Worm (Caenorhabditis elegans): ENCODE data around the gene K05G3.2.

K05G3.2 gene

DNA sequence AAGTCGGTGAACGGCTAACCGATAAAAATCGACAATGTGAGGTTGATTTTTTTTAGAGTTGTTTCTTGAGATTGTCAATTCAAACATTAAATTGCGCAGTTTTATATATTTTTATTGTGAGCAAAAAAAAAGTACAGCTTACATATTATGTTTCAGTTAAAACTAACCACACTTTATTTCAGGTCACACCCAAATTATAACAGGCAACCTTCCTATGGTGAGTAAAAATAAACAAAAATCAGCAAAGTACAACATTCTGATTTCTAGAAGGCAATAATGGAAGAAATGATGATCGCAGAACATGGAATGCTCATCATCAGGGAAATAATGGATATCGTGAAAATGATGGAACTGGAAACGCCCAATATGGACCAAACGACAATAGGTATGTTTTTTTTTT is at the start of gene K05G3.2:
TSS of gene K05G3.2 (plus strand) at position 301 of the 400 bp plus-strand sequence.
- TF ChIP-seq fkh-6 (tag; optimal IDR thresholded peaks at IDR 0.05) (no peak), madf-2 (tag; optimal IDR thresholded peaks at IDR 0.05) (no peak), ceh-30 (tag; optimal IDR thresholded peaks at IDR 0.05) (no peak), fkh-10 (GFP tag; optimal IDR thresholded peaks at IDR 0.05) (no peak), ama-1 (optimal IDR thresholded peaks at IDR 0.05) (no peak), K09A11.1 (tag; optimal IDR thresholded peaks at IDR 0.05; ENCODE audit: insufficient read depth) (no peak), zip-5 (tag; optimal IDR thresholded peaks at IDR 0.05) (no peak), lin-11 (tag; optimal IDR thresholded peaks at IDR 0.05) (no peak), nhr-11 (tag; optimal IDR thresholded peaks at IDR 0.05) (no peak), hlh-30 (tag; optimal IDR thresholded peaks at IDR 0.05; ENCODE audit: insufficient read depth) (no peak), T23F11.4 (GFP tag; optimal IDR thresholded peaks at IDR 0.05) (no peak), ref-2 (tag; optimal IDR thresholded peaks at IDR 0.05) (no peak), pag-3 (tag; optimal IDR thresholded peaks at IDR 0.05; ENCODE audit: borderline replicate concordance) (no peak), ceh-19 (GFP tag; optimal IDR thresholded peaks at IDR 0.05) (no peak), K02D7.2 (tag; optimal IDR thresholded peaks at IDR 0.05) (no peak), F13H6.1 (tag; optimal IDR thresholded peaks at IDR 0.05) (no peak), hlh-13 (GFP tag; optimal IDR thresholded peaks at IDR 0.05) (no peak)

DNA sequence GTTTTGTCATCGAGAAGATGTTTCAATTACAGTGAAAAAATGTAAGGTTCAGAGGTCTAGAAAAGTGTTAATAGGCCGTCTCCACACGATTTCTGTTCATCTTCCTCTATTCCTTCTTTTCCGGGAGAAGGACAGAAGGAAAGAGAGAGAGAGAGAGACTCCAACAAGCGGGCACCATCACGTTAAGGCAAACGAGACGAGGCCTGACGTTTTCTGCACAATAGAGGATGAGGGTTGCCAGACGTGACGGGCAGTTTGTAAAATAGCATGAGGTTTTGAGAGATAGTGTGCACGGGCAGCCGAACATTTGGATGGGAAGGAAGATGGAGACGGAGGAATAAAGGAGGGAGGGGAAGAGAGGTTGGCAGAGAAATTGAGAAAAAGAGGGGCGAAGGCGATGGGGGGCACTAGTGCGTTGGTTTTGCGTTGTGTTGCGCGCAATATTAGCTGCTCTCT is 48.9 kb upstream of the K05G3.2 start, which contains the start of gene twf-2:
TSS of gene twf-2 (plus strand) at position 405 of the 456 bp plus-strand sequence.
- TF ChIP-seq ceh-34 (tag; optimal IDR thresholded peaks at IDR 0.05) = peak; percentile 67
- TF ChIP-seq elt-2 (tag; optimal IDR thresholded peaks at IDR 0.05) = peak; percentile 50
- peak; percentile 90 for TF ChIP-seq pros-1 (tag; optimal IDR thresholded peaks at IDR 0.05)
- TF ChIP-seq fkh-10 (GFP tag; optimal IDR thresholded peaks at IDR 0.05) = no peak
- TF ChIP-seq ceh-2 (tag; optimal IDR thresholded peaks at IDR 0.05) = peak; percentile 50
- peak; percentile 94 for TF ChIP-seq unc-55 (GFP tag; optimal IDR thresholded peaks at IDR 0.05)
- peak; percentile 73 for TF ChIP-seq ceh-19 (GFP tag; optimal IDR thresholded peaks at IDR 0.05)
- peak; percentile 19 for TF ChIP-seq dmd-4 (tag; optimal IDR thresholded peaks at IDR 0.05; ENCODE audit: borderline replicate concordance)
- peak; percentile 49 for TF ChIP-seq tbx-2 (tag; optimal IDR thresholded peaks at IDR 0.05)
- peak; percentile 42 for TF ChIP-seq ceh-14 (tag; optimal IDR thresholded peaks at IDR 0.05)
- peak; percentile 88 for TF ChIP-seq sdc-2 (tag; optimal IDR thresholded peaks at IDR 0.05)
- TF ChIP-seq nfya-1 (tag; optimal IDR thresholded peaks at IDR 0.05) = peak; percentile 87
- peak; percentile 32 for TF ChIP-seq pat-9 (tag; optimal IDR thresholded peaks at IDR 0.05)
- peak; percentile 14 for TF ChIP-seq rnt-1 (tag; optimal IDR thresholded peaks at IDR 0.05)
- peak; percentile 60 for TF ChIP-seq unc-42 (tag; optimal IDR thresholded peaks at IDR 0.05)
- TF ChIP-seq T23F11.4 (GFP tag; optimal IDR thresholded peaks at IDR 0.05) = no peak
- TF ChIP-seq che-1 (tag; optimal IDR thresholded peaks at IDR 0.05) = no peak
- peak; percentile 11 for TF ChIP-seq F13H6.1 (tag; optimal IDR thresholded peaks at IDR 0.05)
- peak; percentile 19 for TF ChIP-seq pag-3 (tag; optimal IDR thresholded peaks at IDR 0.05; ENCODE audit: borderline replicate concordance)
- no peak for TF ChIP-seq eyg-1 (tag; optimal IDR thresholded peaks at IDR 0.05)
- TF ChIP-seq ceh-30 (tag; optimal IDR thresholded peaks at IDR 0.05) = peak; percentile 40
- TF ChIP-seq ceh-18 (tag; optimal IDR thresholded peaks at IDR 0.05) = peak; percentile 91
- peak; percentile 29 for TF ChIP-seq ztf-16 (tag; optimal IDR thresholded peaks at IDR 0.05)
- peak; percentile 84 for TF ChIP-seq hlh-30 (tag; optimal IDR thresholded peaks at IDR 0.05; ENCODE audit: insufficient read depth)
- no peak for TF ChIP-seq pax-1 (tag; optimal IDR thresholded peaks at IDR 0.05)
- no peak for TF ChIP-seq K02D7.2 (tag; optimal IDR thresholded peaks at IDR 0.05)
- TF ChIP-seq ref-2 (tag; optimal IDR thresholded peaks at IDR 0.05) = peak; percentile 83
- TF ChIP-seq nhr-11 (tag; optimal IDR thresholded peaks at IDR 0.05) = no peak
- TF ChIP-seq dve-1 (tag; optimal IDR thresholded peaks at IDR 0.05) = peak; percentile 13
- TF ChIP-seq ets-4 (tag; optimal IDR thresholded peaks at IDR 0.05) = peak; percentile 35
- no peak for TF ChIP-seq Y22D7AL.16 (tag; optimal IDR thresholded peaks at IDR 0.05)
- TF ChIP-seq sox-4 (tag; optimal IDR thresholded peaks at IDR 0.05) = peak; percentile 48
- TF ChIP-seq hlh-6 (tag; optimal IDR thresholded peaks at IDR 0.05) = peak; percentile 38
- TF ChIP-seq lin-11 (tag; optimal IDR thresholded peaks at IDR 0.05) = no peak
- TF ChIP-seq K09A11.1 (tag; optimal IDR thresholded peaks at IDR 0.05; ENCODE audit: insufficient read depth) = peak; percentile 3
- no peak for TF ChIP-seq odd-2 (tag; optimal IDR thresholded peaks at IDR 0.05)
- no peak for TF ChIP-seq fkh-6 (tag; optimal IDR thresholded peaks at IDR 0.05)
- TF ChIP-seq ceh-31 (tag; optimal IDR thresholded peaks at IDR 0.05) = peak; percentile 91
- TF ChIP-seq hlh-8 (tag; optimal IDR thresholded peaks at IDR 0.05) = peak; percentile 35
